Fruit fly (Drosophila melanogaster) whole organism, embryonic: ENCODE results near the gene Fas2.

ENCODE experiments used
- Ada2b ChIP-seq: fragments of 200-800 bp; sonication (Bioruptor generic); IDR thresholded peaks from 2 replicates; pipeline ENCODE4 v1.3.6; 2022; ENCODE audit warnings: missing biosample characterization, missing genetic modification characterization
- B-H1 ChIP-seq: fragments of 200-800 bp; sonication (Bioruptor generic); IDR thresholded peaks from 3 replicates; pipeline ENCODE4 v1.3.6; 2022; ENCODE audit warnings: missing biosample characterization, missing genetic modification characterization
- Blimp-1 ChIP-seq: fragments of 200-800 bp; sonication (Bioruptor generic); optimal IDR thresholded peaks from 3 replicates; lab custom pipeline; 2018; ENCODE audit warnings: missing biosample characterization, missing genetic modification characterization, mild to moderate bottlenecking, moderate library complexity, missing genetic modification reagents
- CG12071 ChIP-seq: fragments of 200-800 bp; sonication (Bioruptor generic); optimal IDR thresholded peaks from 3 replicates; lab custom pipeline; 2018; ENCODE audit warnings: missing biosample characterization, mild to moderate bottlenecking, missing genetic modification characterization
- CG12299 ChIP-seq: fragments of 200-800 bp; sonication (Bioruptor generic); optimal IDR thresholded peaks from 2 replicates; lab custom pipeline; 2018; ENCODE audit warnings: missing biosample characterization, mild to moderate bottlenecking, missing genetic modification characterization
- CG14667 ChIP-seq: fragments of 200-800 bp; sonication (Bioruptor generic); IDR thresholded peaks from 2 replicates; pipeline ENCODE4 v1.3.6; 2022; ENCODE audit warnings: missing biosample characterization, missing genetic modification characterization
- CG17328 ChIP-seq: fragments of 200-800 bp; sonication (Bioruptor generic); IDR thresholded peaks from 2 replicates; pipeline ENCODE4 v1.3.6; 2022; ENCODE audit warnings: missing biosample characterization, missing genetic modification characterization
- CG2129 ChIP-seq: fragments of 200-800 bp; sonication (Bioruptor generic); IDR thresholded peaks from 2 replicates; pipeline ENCODE4 v1.3.6; 2022; ENCODE audit warnings: missing biosample characterization, missing genetic modification characterization; ENCODE audit not compliant: partially characterized antibody
- CG2712 ChIP-seq: fragments of 200-800 bp; optimal IDR thresholded peaks from 3 replicates; lab custom pipeline; 2019; ENCODE audit warnings: missing biosample characterization, mild to moderate bottlenecking, missing genetic modification characterization, moderate library complexity
- CG32767 ChIP-seq: fragments of 200-800 bp; sonication (Bioruptor generic); IDR thresholded peaks from 2 replicates; pipeline ENCODE4 v1.3.6; 2022; ENCODE audit warnings: missing biosample characterization, missing genetic modification characterization
- CG32772 ChIP-seq: fragments of 200-800 bp; sonication (Bioruptor generic); IDR thresholded peaks from 2 replicates; pipeline ENCODE4 v1.3.6; 2022; ENCODE audit warnings: missing biosample characterization, missing genetic modification characterization
- CG33213 ChIP-seq: fragments of 200-800 bp; sonication (Bioruptor generic); optimal IDR thresholded peaks from 3 replicates; lab custom pipeline; 2016; ENCODE audit warnings: missing biosample characterization, missing genetic modification characterization
- CG4360 ChIP-seq: fragments of 200-800 bp; sonication (Bioruptor generic); IDR thresholded peaks from 2 replicates; pipeline ENCODE4 v1.3.6; 2022; ENCODE audit warnings: missing biosample characterization, missing genetic modification characterization
- CG6254 ChIP-seq: fragments of 200-800 bp; sonication (Bioruptor generic); optimal IDR thresholded peaks from 3 replicates; lab custom pipeline; 2017; ENCODE audit warnings: mild to moderate bottlenecking, missing biosample characterization, missing genetic modification reagents, missing genetic modification characterization
- CG8359 ChIP-seq: fragments of 200-800 bp; sonication (Bioruptor generic); optimal IDR thresholded peaks from 2 replicates; lab custom pipeline; 2017; ENCODE audit warnings: missing biosample characterization, mild to moderate bottlenecking, missing genetic modification characterization, borderline replicate concordance
- CTCF ChIP-seq: fragments of 200-800 bp; sonication (Bioruptor generic); optimal IDR thresholded peaks from 2 replicates; lab custom pipeline; 2017; ENCODE audit warnings: missing biosample characterization, mild to moderate bottlenecking, missing genetic modification characterization, moderate library complexity
- D ChIP-seq, 2 experiments: fragments of 200-800 bp in 1 of 2; fragments of >200 bp in 1 of 2; sonication (Bioruptor generic) in 1 of 2; optimal IDR thresholded peaks; 2 replicates in 1 of 2; 3 replicates in 1 of 2; lab custom pipeline; 2017; ENCODE audit warnings: mild to moderate bottlenecking in 1 of 2, missing biosample characterization in 1 of 2, missing genetic modification characterization in 1 of 2, missing genetic modification reagents in 1 of 2
- Drgx ChIP-seq: fragments of 200-800 bp; sonication (Bioruptor generic); IDR thresholded peaks from 2 replicates; pipeline ENCODE4 v1.3.6; 2022; ENCODE audit warnings: missing biosample characterization, missing genetic modification characterization
- H2.0 ChIP-seq: fragments of 200-800 bp; sonication (Bioruptor generic); IDR thresholded peaks from 2 replicates; pipeline ENCODE4 v1.3.6; 2022; ENCODE audit warnings: missing biosample characterization, missing genetic modification characterization
- Hey ChIP-seq: fragments of 200-800 bp; sonication (Bioruptor generic); optimal IDR thresholded peaks from 3 replicates; lab custom pipeline; 2018; ENCODE audit warnings: missing biosample characterization, mild to moderate bottlenecking, missing genetic modification characterization
- Hr3 ChIP-seq: fragments of 200-800 bp; sonication (Bioruptor generic); optimal IDR thresholded peaks from 3 replicates; lab custom pipeline; 2016; ENCODE audit warnings: missing biosample characterization, missing genetic modification characterization
- Sin3A ChIP-seq: fragments of >200 bp; optimal IDR thresholded peaks from 2 replicates; lab custom pipeline; 2018
- Sox102F ChIP-seq: fragments of 200-800 bp; sonication (Bioruptor generic); optimal IDR thresholded peaks from 2 replicates; lab custom pipeline; 2018; ENCODE audit warnings: missing biosample characterization, mild to moderate bottlenecking, missing genetic modification characterization, moderate library complexity
- Xbp1 ChIP-seq: fragments of 200-800 bp; sonication (Bioruptor generic); optimal IDR thresholded peaks from 3 replicates; lab custom pipeline; 2016; ENCODE audit warnings: missing biosample characterization, mild to moderate bottlenecking, missing genetic modification characterization
- az2 ChIP-seq: fragments of 200-800 bp; sonication (Bioruptor generic); optimal IDR thresholded peaks from 3 replicates; lab custom pipeline; 2016; ENCODE audit warnings: missing biosample characterization, missing genetic modification characterization
- bsh ChIP-seq, 2 experiments: fragments of 200-800 bp; sonication (Bioruptor generic); optimal IDR thresholded peaks; 2 replicates each; lab custom pipeline; 2017 to 2018; ENCODE audit warnings: mild to moderate bottlenecking in 2 of 2, missing biosample characterization in 2 of 2, missing genetic modification characterization in 2 of 2, moderate library complexity in 1 of 2
- ci ChIP-seq: fragments of 200-800 bp; sonication (Bioruptor generic); IDR thresholded peaks from 3 replicates; pipeline ENCODE4 v1.3.6; 2022; ENCODE audit warnings: missing biosample characterization, missing genetic modification characterization
- dmrt11E ChIP-seq: fragments of 200-800 bp; sonication (Bioruptor generic); optimal IDR thresholded peaks from 3 replicates; lab custom pipeline; 2018; ENCODE audit warnings: missing biosample characterization, mild to moderate bottlenecking, missing genetic modification characterization, moderate library complexity
- dmrt99B ChIP-seq: fragments of 200-800 bp; sonication (Bioruptor generic); optimal IDR thresholded peaks from 2 replicates; lab custom pipeline; 2018; ENCODE audit warnings: missing biosample characterization, mild to moderate bottlenecking, missing genetic modification characterization, moderate library complexity
- dpn ChIP-seq, 2 experiments: fragments of 200-800 bp; sonication (Bioruptor generic); optimal IDR thresholded peaks; 3 replicates each; lab custom pipeline; 2016; ENCODE audit warnings: missing biosample characterization in 2 of 2, missing genetic modification characterization in 2 of 2
- esg ChIP-seq: fragments of 200-800 bp; sonication (Bioruptor generic); conservative IDR thresholded peaks from 2 replicates; pipeline ENCODE4 v1.3.6; 2022; ENCODE audit warnings: missing biosample characterization, missing genetic modification characterization
- gem ChIP-seq: fragments of 200-800 bp; sonication (Bioruptor generic); optimal IDR thresholded peaks from 2 replicates; lab custom pipeline; 2019; ENCODE audit warnings: missing biosample characterization, mild to moderate bottlenecking, missing genetic modification characterization, moderate library complexity
- hbn ChIP-seq: fragments of 200-800 bp; sonication (Bioruptor generic); IDR thresholded peaks from 2 replicates; pipeline ENCODE4 v1.3.6; 2022; ENCODE audit warnings: missing biosample characterization, missing genetic modification characterization; ENCODE audit not compliant: partially characterized antibody
- ken ChIP-seq: fragments of 200-800 bp; sonication (Bioruptor generic); IDR thresholded peaks from 3 replicates; pipeline ENCODE4 v1.3.6; 2022; ENCODE audit warnings: missing biosample characterization, missing genetic modification characterization
- lmd ChIP-seq: fragments of 200-800 bp; sonication (Bioruptor generic); IDR thresholded peaks from 2 replicates; pipeline ENCODE4 v1.3.6; 2022; ENCODE audit warnings: missing biosample characterization, missing genetic modification characterization
- lola ChIP-seq, 3 experiments: fragments of >200 bp in 2 of 3; fragments of 200-800 bp in 1 of 3; sonication (Bioruptor generic) in 1 of 3; optimal IDR thresholded peaks; 2 replicates each; lab custom pipeline; 2017 to 2019; ENCODE audit warnings: missing biosample characterization in 3 of 3, missing genetic modification characterization in 3 of 3, mild to moderate bottlenecking in 1 of 3, moderate library complexity in 1 of 3
- mirr ChIP-seq: fragments of 200-800 bp; sonication (Bioruptor generic); optimal IDR thresholded peaks from 3 replicates; lab custom pipeline; 2018; ENCODE audit warnings: missing biosample characterization, mild to moderate bottlenecking, missing genetic modification characterization
- nom ChIP-seq: fragments of 200-800 bp; sonication (Bioruptor generic); optimal IDR thresholded peaks from 2 replicates; lab custom pipeline; 2017; ENCODE audit warnings: missing biosample characterization, missing genetic modification characterization, mild to moderate bottlenecking, moderate library complexity, missing genetic modification reagents
- peb ChIP-seq: fragments of 200-800 bp; sonication (Bioruptor generic); IDR thresholded peaks from 2 replicates; pipeline ENCODE4 v1.3.6; 2022; ENCODE audit warnings: missing biosample characterization, missing genetic modification characterization
- pho ChIP-seq: fragments of 200-800 bp; sonication (Bioruptor generic); optimal IDR thresholded peaks from 2 replicates; lab custom pipeline; 2016; ENCODE audit warnings: missing biosample characterization, missing genetic modification characterization
- prd ChIP-seq, 3 experiments: fragments of >200 bp in 2 of 3; fragments of 200-800 bp in 1 of 3; sonication (Bioruptor generic) in 1 of 3; optimal IDR thresholded peaks in 2 of 3; IDR thresholded peaks in 1 of 3; 2 replicates in 2 of 3; 3 replicates in 1 of 3; pipeline versions ENCODE4 v1.3.6 to Lab custom; 2017 to 2022; ENCODE audit warnings: missing biosample characterization in 1 of 3, missing genetic modification characterization in 1 of 3
- row ChIP-seq: fragments of 200-800 bp; sonication (Bioruptor generic); IDR thresholded peaks from 3 replicates; pipeline ENCODE4 v1.3.6; 2022; ENCODE audit warnings: missing biosample characterization, missing genetic modification characterization
- sc ChIP-seq, 3 experiments: fragments of >200 bp in 2 of 3; fragments of 200-800 bp in 1 of 3; sonication (Bioruptor generic) in 1 of 3; optimal IDR thresholded peaks; 2 replicates in 2 of 3; 3 replicates in 1 of 3; lab custom pipeline; 2017; ENCODE audit warnings: mild to moderate bottlenecking in 1 of 3, missing biosample characterization in 1 of 3, missing genetic modification characterization in 1 of 3, missing genetic modification reagents in 1 of 3
- seq ChIP-seq: fragments of 200-800 bp; sonication (Bioruptor generic); IDR thresholded peaks from 2 replicates; pipeline ENCODE4 v1.3.6; 2022; ENCODE audit warnings: missing biosample characterization, missing genetic modification characterization
- so ChIP-seq: fragments of 200-800 bp; sonication (Bioruptor generic); IDR thresholded peaks from 3 replicates; pipeline ENCODE4 v1.3.6; 2022; ENCODE audit warnings: missing biosample characterization, missing genetic modification characterization
- ttk ChIP-seq: fragments of 200-800 bp; sonication (Bioruptor generic); IDR thresholded peaks from 2 replicates; pipeline ENCODE4 v2.1.2; 2022; ENCODE audit warnings: missing biosample characterization, missing genetic modification characterization
- vvl ChIP-seq: fragments of 200-800 bp; sonication (Bioruptor generic); IDR thresholded peaks from 2 replicates; pipeline ENCODE4 v1.3.6; 2022; ENCODE audit warnings: missing biosample characterization, missing genetic modification characterization
- wek ChIP-seq: fragments of 200-800 bp; sonication (Bioruptor generic); optimal IDR thresholded peaks from 3 replicates; lab custom pipeline; 2018; ENCODE audit warnings: missing biosample characterization, mild to moderate bottlenecking, missing genetic modification characterization, moderate library complexity

Fas2 gene

DNA sequence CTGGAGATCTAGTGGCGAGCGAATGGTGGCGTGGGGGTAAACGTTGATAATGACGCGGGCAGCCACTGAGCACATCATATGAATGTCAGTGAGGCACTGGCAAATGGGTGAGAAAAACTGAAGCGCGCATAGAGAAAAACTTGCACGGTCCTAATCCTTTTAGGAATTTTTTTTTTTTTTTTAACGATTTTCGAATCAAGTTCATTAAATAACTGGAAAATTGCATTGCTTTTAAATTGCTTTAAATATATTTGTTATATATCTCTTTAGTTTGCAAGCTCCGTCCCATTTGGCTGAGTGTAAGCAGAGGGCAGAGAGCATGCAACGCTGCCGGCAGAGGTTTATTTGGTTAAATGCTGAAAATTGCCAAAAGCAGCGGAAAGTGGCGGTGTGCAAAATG is 8.4 kb downstream of the Fas2 start (continued):
- TF ChIP-seq gem (tag; lab: Kevin White, UChicago) = peak; percentile 41
- TF ChIP-seq CG2129 (GFP tag; lab: Robert Waterston, UW) = no peak
- peak; percentile 43 for TF ChIP-seq nom
- TF ChIP-seq ci (GFP tag; lab: Robert Waterston, UW) = peak; percentile 34; the same call in 1 of the 3 replicates
- TF ChIP-seq CG6254 (GFP tag; lab: Kevin White, UChicago) = peak; percentile 10
- peak; percentile 52 for TF ChIP-seq Sox102F (GFP tag; lab: Kevin White, UChicago)
- 0 out of 2 replicates have a peak, but pooled peaks have one; percentile 42 for TF ChIP-seq CG4360
- peak; percentile 31; the same call in 1 of the 2 replicates for TF ChIP-seq lmd
- TF ChIP-seq mirr (GFP tag; lab: Kevin White, UChicago) = no peak
- TF ChIP-seq B-H1 (GFP tag; lab: Robert Waterston, UW) = no peak
- TF ChIP-seq Xbp1 (GFP tag; lab: Kevin White, UChicago) = peak; percentile 36
- TF ChIP-seq CG32772 (GFP tag; lab: Robert Waterston, UW) = 0 out of 2 replicates have a peak, but pooled peaks have one; percentile 25
- TF ChIP-seq CG14667 (GFP tag; lab: Robert Waterston, UW) = peak; percentile 48
- TF ChIP-seq Ada2b (GFP tag; lab: Robert Waterston, UW) = 0 out of 2 replicates have a peak, but pooled peaks have one; percentile 35
- TF ChIP-seq row (GFP tag; lab: Robert Waterston, UW) = peak; percentile 47; the same call in 2 of the 3 replicates
- peak; percentile 77 for TF ChIP-seq Drgx (GFP tag; lab: Robert Waterston, UW)
- 0 out of 2 replicates have a peak, but pooled peaks have one; percentile 25 for TF ChIP-seq peb (GFP tag; lab: Robert Waterston, UW)
- TF ChIP-seq dmrt99B (tag; lab: Kevin White, UChicago) = peak; percentile 12
- peak; percentile 36 for TF ChIP-seq dmrt11E (tag; lab: Kevin White, UChicago)
- peak; percentile 45 for TF ChIP-seq CG2712
- TF ChIP-seq dpn (GFP tag; optimal IDR thresholded peaks at IDR 0.05; lab: Kevin White, UChicago) = peak in 1 of 2 experiments; percentile 13
- no peak for TF ChIP-seq pho (GFP tag; lab: Kevin White, UChicago)
- peak; percentile 47 for TF ChIP-seq Blimp-1 (GFP tag; lab: Kevin White, UChicago)
- TF ChIP-seq prd (optimal IDR thresholded peaks at IDR 0.05; lab: Kevin White, UChicago) = no peak
- TF ChIP-seq prd (GFP tag; IDR thresholded peaks at IDR 0.05; lab: Robert Waterston, UW) = peak; percentile 62; the same call in 2 of the 3 replicates
- 0 out of 2 replicates have a peak, but pooled peaks have one; percentile 19 for TF ChIP-seq H2.0 (GFP tag; lab: Robert Waterston, UW)
- TF ChIP-seq CG32767 (GFP tag; lab: Robert Waterston, UW) = 0 out of 2 replicates have a peak, but pooled peaks have one; percentile 47
- no peak for TF ChIP-seq so (GFP tag; lab: Robert Waterston, UW)
- peak; percentile 16 for TF ChIP-seq az2 (GFP tag; lab: Kevin White, UChicago)
- TF ChIP-seq bsh (GFP tag; optimal IDR thresholded peaks at IDR 0.05; lab: Kevin White, UChicago) = peak in 1 of 2 experiments; percentile 53
- 0 out of 2 replicates have a peak, but pooled peaks have one; percentile 17 for TF ChIP-seq seq (GFP tag; lab: Robert Waterston, UW)
- peak in 1 of 3 experiments; percentile 15 for TF ChIP-seq lola (GFP tag; optimal IDR thresholded peaks at IDR 0.05; lab: Kevin White, UChicago)
- TF ChIP-seq, all 482 proteins: peak for 62

dm6 chrX:4186737-4187136 is 19.2 kb downstream of the Fas2 start:
- no peak for TF ChIP-seq ken
- no peak for TF ChIP-seq CG33213
- no peak for TF ChIP-seq CG8359 (GFP tag; lab: Kevin White, UChicago)
- no peak for TF ChIP-seq sc (optimal IDR thresholded peaks at IDR 0.05; lab: Kevin White, UChicago)
- no peak for TF ChIP-seq sc (GFP tag; optimal IDR thresholded peaks at IDR 0.05; lab: Kevin White, UChicago)
- TF ChIP-seq CG17328 (GFP tag; lab: Robert Waterston, UW) = no peak
- no peak for TF ChIP-seq CG12299 (tag; lab: Kevin White, UChicago)
- no peak for TF ChIP-seq Sin3A (lab: Kevin White, UChicago)
- no peak for TF ChIP-seq ttk
- TF ChIP-seq hbn = no peak
- TF ChIP-seq Hr3 (GFP tag; lab: Kevin White, UChicago) = no peak
- TF ChIP-seq esg (GFP tag; lab: Robert Waterston, UW) = no peak
- no peak for TF ChIP-seq D (optimal IDR thresholded peaks at IDR 0.05; lab: Kevin White, UChicago)
- TF ChIP-seq D (GFP tag; optimal IDR thresholded peaks at IDR 0.05; lab: Kevin White, UChicago) = no peak
- no peak for TF ChIP-seq CTCF (GFP tag; lab: Kevin White, UChicago)
- TF ChIP-seq vvl (GFP tag; lab: Robert Waterston, UW) = no peak
- TF ChIP-seq CG12071 (GFP tag; lab: Kevin White, UChicago) = no peak
- no peak for TF ChIP-seq wek (GFP tag; lab: Kevin White, UChicago)
- TF ChIP-seq Hey (tag; lab: Kevin White, UChicago) = no peak
